Worm (Caenorhabditis elegans) whole organism, L4/young adult: ENCODE measurements around the gene bas-1.

ENCODE experiments used
- W03F9.2 ChIP-seq: fragments of 150-350 bp; optimal IDR thresholded peaks from 2 replicates; lab custom pipeline; 2014; ENCODE audit warnings: missing biosample characterization, missing genetic modification characterization
- dao-5 ChIP-seq: sonication (generic microtip); optimal IDR thresholded peaks from 2 replicates; lab custom pipeline; 2016; ENCODE audit warnings: missing genotype, missing genetic modification characterization, moderate library complexity, missing compliant biosample characterization
- him-1 ChIP-seq: sonication (generic microtip); optimal IDR thresholded peaks from 2 replicates; lab custom pipeline; 2016; ENCODE audit warnings: missing genotype, missing genetic modification reagents, missing genetic modification characterization, missing compliant biosample characterization

The bas-1 gene

DNA sequence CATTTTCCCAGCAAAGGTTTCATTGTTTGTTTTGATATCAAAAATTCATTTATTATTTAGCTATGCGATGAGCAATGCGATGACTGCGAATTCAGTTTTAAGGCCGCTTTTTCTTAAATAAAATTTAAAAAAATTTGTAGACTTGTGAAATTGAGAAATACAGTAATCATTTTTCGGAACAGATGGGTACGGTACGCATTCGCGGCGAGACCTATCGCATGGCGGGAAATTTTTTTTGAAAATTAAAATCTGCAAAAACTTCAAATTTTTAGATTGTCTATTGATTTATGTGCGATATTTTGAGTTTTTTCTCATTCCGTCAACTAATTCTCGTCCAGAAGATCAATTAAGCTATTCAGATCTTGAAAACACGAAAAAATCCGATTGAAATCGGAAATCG is 51.4 kb downstream of the bas-1 start:
- TF ChIP-seq him-1 (tag; lab: Kevin White, UChicago) (no peak), dao-5 (tag; lab: Kevin White, UChicago) (no peak), W03F9.2 (peak; percentile 72)

- TF ChIP-seq him-1 (tag; lab: Kevin White, UChicago) (no peak), W03F9.2 (no peak), dao-5 (tag; lab: Kevin White, UChicago) (no peak)
Measured at ce11 chrIII:5663933-5664332, 51.9 kb downstream of the bas-1 start, which contains the start of gene par-3. TSS of gene par-3 (plus strand) at chrIII:5664233.
